Worm (Caenorhabditis elegans) whole organism, mixed stage, embryonic: ENCODE data around the gene cnc-2.

ENCODE experiments used
- M03D4.4 ChIP-seq: sonication (generic microtip); optimal IDR thresholded peaks from 2 replicates; lab custom pipeline; 2017; ENCODE audit warnings: mild to moderate bottlenecking, missing genetic modification characterization, missing compliant biosample characterization
- ceh-39 ChIP-seq: fragments of 150-350 bp; optimal IDR thresholded peaks from 2 replicates; lab custom pipeline; 2014; ENCODE audit warnings: missing biosample characterization, missing genetic modification characterization
- ceh-43 ChIP-seq: fragments of 200-800 bp; sonication (Bioruptor generic); optimal IDR thresholded peaks from 2 replicates; lab custom pipeline; 2018; ENCODE audit warnings: mild to moderate bottlenecking, missing genetic modification characterization, moderate library complexity, missing compliant biosample characterization
- ceh-83 ChIP-seq: fragments of 200-800 bp; sonication (Bioruptor generic); optimal IDR thresholded peaks from 2 replicates; lab custom pipeline; 2018; ENCODE audit warnings: mild to moderate bottlenecking, missing genetic modification characterization, missing compliant biosample characterization
- ces-1 ChIP-seq: fragments of 150-350 bp; optimal IDR thresholded peaks from 2 replicates; lab custom pipeline; 2014; ENCODE audit warnings: missing biosample characterization, missing genetic modification reagents, missing genetic modification characterization
- cnd-1 ChIP-seq: fragments of 200-800 bp; sonication (Bioruptor generic); optimal IDR thresholded peaks from 2 replicates; lab custom pipeline; 2018; ENCODE audit warnings: mild to moderate bottlenecking, missing genetic modification characterization, missing compliant biosample characterization
- drap-1 ChIP-seq: fragments of 200-800 bp; sonication (Bioruptor generic); optimal IDR thresholded peaks from 3 replicates; lab custom pipeline; 2018; ENCODE audit warnings: mild to moderate bottlenecking, missing genetic modification characterization, missing compliant biosample characterization
- elt-1 ChIP-seq: sonication (generic microtip); optimal IDR thresholded peaks from 2 replicates; lab custom pipeline; 2017; ENCODE audit warnings: missing genetic modification characterization, mild to moderate bottlenecking, missing compliant biosample characterization, antibody characterized with exemption, moderate library complexity, borderline replicate concordance; ENCODE audit not compliant: insufficient read depth
- elt-3 ChIP-seq: fragments of 150-350 bp; optimal IDR thresholded peaks from 2 replicates; lab custom pipeline; 2014; ENCODE audit warnings: missing biosample characterization, missing genetic modification characterization
- ham-2 ChIP-seq: fragments of 200-800 bp; sonication (Bioruptor generic); optimal IDR thresholded peaks from 2 replicates; lab custom pipeline; 2018; ENCODE audit warnings: mild to moderate bottlenecking, missing genetic modification characterization, missing compliant biosample characterization
- hlh-1 ChIP-seq: fragments of 150-350 bp; optimal IDR thresholded peaks from 2 replicates; lab custom pipeline; 2014; ENCODE audit warnings: missing biosample characterization, missing genetic modification reagents, missing genetic modification characterization
- lin-32 ChIP-seq: fragments of 200-800 bp; sonication (Bioruptor generic); optimal IDR thresholded peaks from 2 replicates; lab custom pipeline; 2018; ENCODE audit warnings: mild to moderate bottlenecking, missing genetic modification characterization, missing compliant biosample characterization
- lsy-2 ChIP-seq: fragments of 150-350 bp; optimal IDR thresholded peaks from 2 replicates; lab custom pipeline; 2014; ENCODE audit warnings: missing biosample characterization, missing genetic modification characterization
- mab-5 ChIP-seq: fragments of 150-350 bp; optimal IDR thresholded peaks from 2 replicates; lab custom pipeline; 2014; ENCODE audit warnings: missing biosample characterization, missing genetic modification characterization
- mep-1 ChIP-seq: fragments of 150-350 bp; optimal IDR thresholded peaks from 2 replicates; lab custom pipeline; 2017; ENCODE audit warnings: missing biosample characterization, missing genetic modification reagents, missing genetic modification characterization, inconsistent platforms
- mls-2 ChIP-seq: sonication (generic microtip); optimal IDR thresholded peaks from 2 replicates; lab custom pipeline; 2016; ENCODE audit warnings: mild to moderate bottlenecking, missing genetic modification characterization, moderate library complexity, missing compliant biosample characterization
- nhr-12 ChIP-seq: fragments of 150-350 bp; optimal IDR thresholded peaks from 2 replicates; lab custom pipeline; 2014; ENCODE audit warnings: missing biosample characterization, missing genetic modification characterization
- nhr-2 ChIP-seq: fragments of 150-350 bp; optimal IDR thresholded peaks from 2 replicates; lab custom pipeline; 2014; ENCODE audit warnings: missing biosample characterization, missing genetic modification characterization
- nhr-237 ChIP-seq: fragments of 150-350 bp; optimal IDR thresholded peaks from 2 replicates; lab custom pipeline; 2014; ENCODE audit warnings: missing biosample characterization, missing genetic modification characterization
- nhr-76 ChIP-seq: sonication (generic microtip); optimal IDR thresholded peaks from 2 replicates; lab custom pipeline; 2017; ENCODE audit warnings: missing biosample characterization, missing genetic modification characterization
- pha-4 ChIP-seq: fragments of 150-350 bp; optimal IDR thresholded peaks from 2 replicates; lab custom pipeline; 2018; ENCODE audit warnings: missing biosample characterization, missing genetic modification reagents, missing genetic modification characterization
- sptf-1 ChIP-seq: sonication (generic microtip); optimal IDR thresholded peaks from 2 replicates; lab custom pipeline; 2017; ENCODE audit warnings: mild to moderate bottlenecking, missing genetic modification characterization, moderate library complexity, missing compliant biosample characterization
- tbx-8 ChIP-seq: fragments of 200-800 bp; sonication (Bioruptor generic); optimal IDR thresholded peaks from 2 replicates; lab custom pipeline; 2018; ENCODE audit warnings: mild to moderate bottlenecking, missing genetic modification characterization, moderate library complexity, missing compliant biosample characterization
- unc-120 ChIP-seq: sonication (generic microtip); optimal IDR thresholded peaks from 2 replicates; lab custom pipeline; 2017; ENCODE audit warnings: missing genetic modification characterization, missing compliant biosample characterization; ENCODE audit not compliant: poor library complexity, severe bottlenecking
- unc-39 ChIP-seq: fragments of 150-350 bp; optimal IDR thresholded peaks from 2 replicates; lab custom pipeline; 2014; ENCODE audit warnings: missing biosample characterization, missing genetic modification characterization
- unc-62 ChIP-seq: fragments of 150-350 bp; optimal IDR thresholded peaks from 2 replicates; lab custom pipeline; 2014; ENCODE audit warnings: missing biosample characterization, missing genetic modification reagents, missing genetic modification characterization
- zip-8 ChIP-seq: fragments of 150-350 bp; optimal IDR thresholded peaks from 2 replicates; lab custom pipeline; 2014; ENCODE audit warnings: missing biosample characterization, missing genetic modification characterization
- ztf-11 ChIP-seq: fragments of 150-350 bp; optimal IDR thresholded peaks from 2 replicates; lab custom pipeline; 2014; ENCODE audit warnings: missing biosample characterization, missing genetic modification characterization

cnc-2 gene

ce11 chrV:1471977-1472376 lies 22.0 kb upstream of the cnc-2 start:
- TF ChIP-seq tbx-8 (GFP tag; lab: Kevin White, UChicago) = no peak
- no peak for TF ChIP-seq mep-1 (tag; lab: Kevin White, UChicago)
- no peak for TF ChIP-seq hlh-1
- TF ChIP-seq lin-32 = no peak
- no peak for TF ChIP-seq mab-5
- no peak for TF ChIP-seq unc-120 (tag; lab: Kevin White, UChicago)
- no peak for TF ChIP-seq sptf-1
- no peak for TF ChIP-seq elt-3 (tag; lab: Kevin White, UChicago)
- TF ChIP-seq nhr-237 (tag; lab: Kevin White, UChicago) = no peak
- TF ChIP-seq, all 35 proteins: peak for 0

ce11 chrV:1471078-1471969 lies 21.3 kb upstream of the cnc-2 start:
- TF ChIP-seq ces-1 (GFP tag; lab: Kevin White, UChicago) (peak; percentile 80), unc-120 (tag; lab: Kevin White, UChicago) (peak; percentile 64), lin-32 (no peak), mls-2 (tag; lab: Kevin White, UChicago) (no peak), mep-1 (tag; lab: Kevin White, UChicago) (peak; percentile 64), ceh-39 (tag; lab: Kevin White, UChicago) (no peak), ceh-83 (no peak), hlh-1 (peak; percentile 95), nhr-237 (tag; lab: Kevin White, UChicago) (peak; percentile 10), cnd-1 (tag; lab: Kevin White, UChicago) (no peak), unc-62 (GFP tag; lab: Kevin White, UChicago) (peak; percentile 23), zip-8 (tag; lab: Kevin White, UChicago) (no peak), nhr-2 (no peak), ceh-43 (GFP tag; lab: Kevin White, UChicago) (no peak), lsy-2 (tag; lab: Kevin White, UChicago) (peak; percentile 47), M03D4.4 (no peak), pha-4 (tag; lab: Kevin White, UChicago) (peak; percentile 32), ham-2 (GFP tag; lab: Kevin White, UChicago) (no peak)

- TF ChIP-seq nhr-12 (tag; lab: Kevin White, UChicago) (no peak), unc-62 (GFP tag; lab: Kevin White, UChicago) (no peak), mab-5 (no peak), ceh-39 (tag; lab: Kevin White, UChicago) (no peak), ham-2 (GFP tag; lab: Kevin White, UChicago) (no peak), drap-1 (GFP tag; lab: Kevin White, UChicago) (no peak), zip-8 (tag; lab: Kevin White, UChicago) (no peak), elt-1 (tag; lab: Kevin White, UChicago) (no peak), ces-1 (GFP tag; lab: Kevin White, UChicago) (no peak), tbx-8 (GFP tag; lab: Kevin White, UChicago) (no peak), ztf-11 (tag; lab: Kevin White, UChicago) (no peak)
Observed at ce11 chrV:1468905-1469304, 18.9 kb upstream of the cnc-2 start.

- no peak for TF ChIP-seq drap-1 (GFP tag; lab: Kevin White, UChicago)
- TF ChIP-seq elt-1 (tag; lab: Kevin White, UChicago) = no peak
- no peak for TF ChIP-seq nhr-12 (tag; lab: Kevin White, UChicago)
- no peak for TF ChIP-seq mab-5
- TF ChIP-seq hlh-1 = no peak
- no peak for TF ChIP-seq tbx-8 (GFP tag; lab: Kevin White, UChicago)
- TF ChIP-seq mls-2 (tag; lab: Kevin White, UChicago) = no peak
- TF ChIP-seq nhr-237 (tag; lab: Kevin White, UChicago) = no peak
- TF ChIP-seq nhr-2 = no peak
- TF ChIP-seq zip-8 (tag; lab: Kevin White, UChicago) = no peak
- no peak for TF ChIP-seq lsy-2 (tag; lab: Kevin White, UChicago)
- no peak for TF ChIP-seq sptf-1
- no peak for TF ChIP-seq ceh-83
- no peak for TF ChIP-seq unc-39 (tag; lab: Kevin White, UChicago)
- TF ChIP-seq nhr-76 (tag; lab: Kevin White, UChicago) = no peak
Observed at ce11 chrV:1467444-1467843, 17.5 kb upstream of the cnc-2 start, which contains the start of gene gid-8. gid-8 (plus strand) TSS chrV:1467744.

- TF ChIP-seq unc-120 (tag; lab: Kevin White, UChicago) (peak; percentile 23), ceh-83 (no peak)
Observed at ce11 chrV:1466949-1467348, 17.0 kb upstream of the cnc-2 start.
